ENCODE assay signal across 1 worm cellular context in genomic region chrIV:12637340-12637739, ce11.
TF ChIP-seq lines count a peak whose summit lies in the region.

No protein-coding gene starts in this region.

TF ChIP-seq in whole organism, L1 larva, 84 proteins besides CTCF, POLR2A, EP300 and RAD21 (continued from another document):
- TF ChIP-seq unc-62 (GFP tag; optimal IDR thresholded peaks at IDR 0.05; lab: Kevin White, UChicago) (no peak), Y116A8C.19 (tag; optimal IDR thresholded peaks at IDR 0.05; lab: Kevin White, UChicago; ENCODE audit: borderline replicate concordance) (no peak), nhr-12 (tag; optimal IDR thresholded peaks at IDR 0.05; lab: Kevin White, UChicago) (no peak), unc-130 (tag; optimal IDR thresholded peaks at IDR 0.05; lab: Kevin White, UChicago) (peak; percentile 39), ceh-82 (tag; optimal IDR thresholded peaks at IDR 0.05; lab: Kevin White, UChicago) (no peak), fkh-8 (tag; optimal IDR thresholded peaks at IDR 0.05; lab: Kevin White, UChicago) (no peak), nhr-237 (tag; optimal IDR thresholded peaks at IDR 0.05; lab: Kevin White, UChicago) (no peak), fos-1 (tag; optimal IDR thresholded peaks at IDR 0.05; lab: Kevin White, UChicago) (no peak), mef-2 (tag; optimal IDR thresholded peaks at IDR 0.05; lab: Kevin White, UChicago) (no peak), ceh-63 (GFP tag; optimal IDR thresholded peaks at IDR 0.05; lab: Kevin White, UChicago) (no peak), unc-86 (tag; optimal IDR thresholded peaks at IDR 0.05; lab: Kevin White, UChicago) (no peak), ceh-8 (GFP tag; optimal IDR thresholded peaks at IDR 0.05; lab: Kevin White, UChicago) (no peak), unc-98 (GFP tag; IDR thresholded peaks at IDR 0.05; lab: Robert Waterston, UW) (no peak), mdl-1 (tag; optimal IDR thresholded peaks at IDR 0.05; lab: Kevin White, UChicago) (no peak), nhr-90 (tag; optimal IDR thresholded peaks at IDR 0.05; lab: Kevin White, UChicago; ENCODE audit: poor library complexity) (no peak), C16A3.4 (tag; optimal IDR thresholded peaks at IDR 0.05; lab: Kevin White, UChicago) (no peak), nhr-77 (tag; optimal IDR thresholded peaks at IDR 0.05; lab: Kevin White, UChicago) (no peak), nhr-47 (tag; optimal IDR thresholded peaks at IDR 0.05; lab: Kevin White, UChicago) (peak; percentile 3), ama-1 (optimal IDR thresholded peaks at IDR 0.05; lab: Kevin White, UChicago) (no peak), blmp-1 (tag; optimal IDR thresholded peaks at IDR 0.05; lab: Kevin White, UChicago) (no peak), ztf-4 (tag; optimal IDR thresholded peaks at IDR 0.05; lab: Kevin White, UChicago) (peak; percentile 4), nhr-20 (tag; optimal IDR thresholded peaks at IDR 0.05; lab: Kevin White, UChicago) (peak; percentile 40), pag-3 (tag; optimal IDR thresholded peaks at IDR 0.05; lab: Kevin White, UChicago; ENCODE audit: borderline replicate concordance, insufficient read depth) (no peak), alr-1 (tag; optimal IDR thresholded peaks at IDR 0.05; lab: Kevin White, UChicago; ENCODE audit: borderline replicate concordance) (no peak), rnt-1 (tag; optimal IDR thresholded peaks at IDR 0.05; lab: Kevin White, UChicago) (peak; percentile 80), lir-3 (tag; optimal IDR thresholded peaks at IDR 0.05; lab: Kevin White, UChicago; ENCODE audit: poor library complexity) (peak; percentile 12), mab-9 (GFP tag; IDR thresholded peaks at IDR 0.05; lab: Robert Waterston, UW) (no peak), egl-13 (tag; optimal IDR thresholded peaks at IDR 0.05; lab: Kevin White, UChicago) (no peak), tlp-1 (tag; optimal IDR thresholded peaks at IDR 0.05; lab: Kevin White, UChicago) (no peak), fkh-4 (tag; optimal IDR thresholded peaks at IDR 0.05; lab: Kevin White, UChicago; ENCODE audit: borderline replicate concordance) (no peak), lsy-2 (tag; optimal IDR thresholded peaks at IDR 0.05; lab: Kevin White, UChicago) (peak; percentile 17 to 54), jun-1 (tag; optimal IDR thresholded peaks at IDR 0.05; lab: Kevin White, UChicago) (no peak), zag-1 (tag; optimal IDR thresholded peaks at IDR 0.05; lab: Kevin White, UChicago) (no peak), mep-1 (tag; optimal IDR thresholded peaks at IDR 0.05; lab: Kevin White, UChicago) (no peak), ceh-90 (tag; optimal IDR thresholded peaks at IDR 0.05; lab: Kevin White, UChicago) (no peak), efl-1 (optimal IDR thresholded peaks at IDR 0.05; lab: Kevin White, UChicago) (peak; percentile 32 to 35), efl-1 (GFP tag; optimal IDR thresholded peaks at IDR 0.05 in 1 of 2; lab: Kevin White, UChicago) (no peak), hlh-4 (tag; optimal IDR thresholded peaks at IDR 0.05; lab: Kevin White, UChicago) (no peak), isw-1 (GFP tag; IDR thresholded peaks at IDR 0.05; lab: Robert Waterston, UW) (no peak), pqm-1 (tag; optimal IDR thresholded peaks at IDR 0.05; lab: Kevin White, UChicago) (no peak), lin-39 (tag; optimal IDR thresholded peaks at IDR 0.05; lab: Kevin White, UChicago) (peak; percentile 74), nhr-76 (tag; optimal IDR thresholded peaks at IDR 0.05; lab: Kevin White, UChicago) (no peak), lin-13 (GFP tag; optimal IDR thresholded peaks at IDR 0.05; lab: Kevin White, UChicago) (no peak), swsn-7 (tag; optimal IDR thresholded peaks at IDR 0.05; lab: Kevin White, UChicago) (peak; percentile 29), ceh-88 (GFP tag; IDR thresholded peaks at IDR 0.05; lab: Robert Waterston, UW) (no peak), ets-5 (GFP tag; IDR thresholded peaks at IDR 0.05; lab: Robert Waterston, UW) (no peak), pax-3 (tag; optimal IDR thresholded peaks at IDR 0.05; lab: Kevin White, UChicago) (no peak), tbx-2 (tag; optimal IDR thresholded peaks at IDR 0.05; lab: Kevin White, UChicago) (peak; percentile 27), elt-2 (tag; optimal IDR thresholded peaks at IDR 0.05; lab: Kevin White, UChicago) (no peak), dsc-1 (tag; optimal IDR thresholded peaks at IDR 0.05; lab: Kevin White, UChicago) (no peak), elt-3 (tag; optimal IDR thresholded peaks at IDR 0.05; lab: Kevin White, UChicago) (no peak), skn-1 (tag; optimal IDR thresholded peaks at IDR 0.05; lab: Kevin White, UChicago) (no peak), hlh-17 (GFP tag; optimal IDR thresholded peaks at IDR 0.05; lab: Kevin White, UChicago; ENCODE audit: borderline replicate concordance) (no peak), nhr-11 (tag; optimal IDR thresholded peaks at IDR 0.05; lab: Kevin White, UChicago) (no peak), sptf-1 (tag; optimal IDR thresholded peaks at IDR 0.05; lab: Kevin White, UChicago) (no peak), vab-15 (tag; optimal IDR thresholded peaks at IDR 0.05; lab: Kevin White, UChicago) (no peak), aly-2 (tag; optimal IDR thresholded peaks at IDR 0.05; lab: Kevin White, UChicago) (no peak), C34B4.2 (tag; optimal IDR thresholded peaks at IDR 0.05; lab: Kevin White, UChicago) (no peak), nhr-28 (tag; optimal IDR thresholded peaks at IDR 0.05; lab: Kevin White, UChicago) (no peak), nhr-84 (tag; optimal IDR thresholded peaks at IDR 0.05; lab: Kevin White, UChicago) (no peak), efl-3 (GFP tag; optimal IDR thresholded peaks at IDR 0.05; lab: Kevin White, UChicago) (no peak), xbp-1 (tag; optimal IDR thresholded peaks at IDR 0.05; lab: Kevin White, UChicago) (peak; percentile 4), irx-1 (tag; optimal IDR thresholded peaks at IDR 0.05; lab: Kevin White, UChicago) (no peak), nhr-85 (tag; lab: Kevin White, UChicago) (no peak), nhr-71 (tag; optimal IDR thresholded peaks at IDR 0.05; lab: Kevin White, UChicago) (peak; percentile 77), grh-1 (GFP tag; IDR thresholded peaks at IDR 0.05; lab: Robert Waterston, UW) (no peak), nhr-19 (GFP tag; conservative IDR thresholded peaks at IDR 0.05; lab: Robert Waterston, UW) (no peak), F16B12.6 (tag; optimal IDR thresholded peaks at IDR 0.05; lab: Kevin White, UChicago) (no peak), aha-1 (tag; optimal IDR thresholded peaks at IDR 0.05; lab: Kevin White, UChicago) (no peak)
TF ChIP-seq in whole organism, L1 larva: peak in this region for 16.
